Fruit fly (Drosophila melanogaster): ENCODE measurements around the gene Cpr62Bb.

The Cpr62Bb gene

dm6 chr3L:1808631-1809030 lies 26.3 kb downstream of the Cpr62Bb start (continued):
- peak; percentile 82 for TF ChIP-seq CG15514 (GFP tag; optimal IDR thresholded peaks at IDR 0.05)
- TF ChIP-seq CG11723 (GFP tag; optimal IDR thresholded peaks at IDR 0.05): no peak
- TF ChIP-seq Ada2b (GFP tag; IDR thresholded peaks at IDR 0.05): peak; percentile 94
- TF ChIP-seq pnt (GFP tag; optimal IDR thresholded peaks at IDR 0.05): peak; percentile 86
- peak; percentile 79 for TF ChIP-seq CG1792 (GFP tag; optimal IDR thresholded peaks at IDR 0.05)
- peak; percentile 92 for TF ChIP-seq Awh (GFP tag; IDR thresholded peaks at IDR 0.05)
- peak; percentile 77 for TF ChIP-seq vfl (GFP tag; optimal IDR thresholded peaks at IDR 0.05)
- peak; percentile 53 for TF ChIP-seq zen (tag; optimal IDR thresholded peaks at IDR 0.05)
- TF ChIP-seq CG12219 (GFP tag; optimal IDR thresholded peaks at IDR 0.05): peak; percentile 91
- peak; percentile 89 for TF ChIP-seq ttk (GFP tag; IDR thresholded peaks at IDR 0.05)
- TF ChIP-seq sug (tag; optimal IDR thresholded peaks at IDR 0.05): peak; percentile 70
- TF ChIP-seq stc (GFP tag; IDR thresholded peaks at IDR 0.05): peak; percentile 87
- peak; percentile 41 for TF ChIP-seq luna (GFP tag; optimal IDR thresholded peaks at IDR 0.05)
- TF ChIP-seq Hsf (GFP tag; optimal IDR thresholded peaks at IDR 0.05): peak; percentile 89
- TF ChIP-seq CG9876 (GFP tag; optimal IDR thresholded peaks at IDR 0.05): peak; percentile 77
- TF ChIP-seq CG14965 (GFP tag; optimal IDR thresholded peaks at IDR 0.05; ENCODE audit: borderline replicate concordance): peak; percentile 44
- peak; percentile 93 for TF ChIP-seq unpg (GFP tag; optimal IDR thresholded peaks at IDR 0.05)
- no peak for TF ChIP-seq fru (optimal IDR thresholded peaks at IDR 0.05)
- TF ChIP-seq CG4360 (GFP tag; IDR thresholded peaks at IDR 0.05): peak; percentile 66
- peak; percentile 86 for TF ChIP-seq CG9817 (tag; optimal IDR thresholded peaks at IDR 0.05)
- TF ChIP-seq kah (GFP tag; optimal IDR thresholded peaks at IDR 0.05): peak; percentile 57
- TF ChIP-seq zfh2 (GFP tag; optimal IDR thresholded peaks at IDR 0.05): peak; percentile 77
- TF ChIP-seq CG13123 (GFP tag; optimal IDR thresholded peaks at IDR 0.05): peak; percentile 81
- peak; percentile 64 for TF ChIP-seq CG12104 (GFP tag; optimal IDR thresholded peaks at IDR 0.05)
- peak; percentile 95 for TF ChIP-seq CG15269 (tag; optimal IDR thresholded peaks at IDR 0.05)
- TF ChIP-seq Oaz (GFP tag; IDR thresholded peaks at IDR 0.05): peak; percentile 88
- TF ChIP-seq MESR4 (GFP tag; optimal IDR thresholded peaks at IDR 0.05): peak; percentile 18
- TF ChIP-seq tin (GFP tag; optimal IDR thresholded peaks at IDR 0.05): peak; percentile 88
- peak; percentile 81 for TF ChIP-seq chn (GFP tag; optimal IDR thresholded peaks at IDR 0.05)
- TF ChIP-seq CG6791 (GFP tag; IDR thresholded peaks at IDR 0.05; ENCODE audit: partially characterized antibody): no peak
- TF ChIP-seq CG3163 (GFP tag; optimal IDR thresholded peaks at IDR 0.05): peak; percentile 67
- TF ChIP-seq CG11456 (GFP tag; IDR thresholded peaks at IDR 0.05): peak; percentile 95
- TF ChIP-seq CG12942 (GFP tag; optimal IDR thresholded peaks at IDR 0.05): peak; percentile 86
- TF ChIP-seq TFAM (GFP tag; optimal IDR thresholded peaks at IDR 0.05): peak; percentile 26
- TF ChIP-seq zen2 (GFP tag; IDR thresholded peaks at IDR 0.05; ENCODE audit: partially characterized antibody): no peak
- peak; percentile 57 for TF ChIP-seq cato (GFP tag; optimal IDR thresholded peaks at IDR 0.05; ENCODE audit: borderline replicate concordance)

- TF ChIP-seq NC2β (GFP tag; optimal IDR thresholded peaks at IDR 0.05): peak; percentile 16
- no peak for TF ChIP-seq CG4360 (GFP tag; IDR thresholded peaks at IDR 0.05)
- no peak for TF ChIP-seq slou (GFP tag; optimal IDR thresholded peaks at IDR 0.05)
- no peak for TF ChIP-seq CG6683 (GFP tag; optimal IDR thresholded peaks at IDR 0.05)
- peak; percentile 52 for TF ChIP-seq CG2712 (tag; optimal IDR thresholded peaks at IDR 0.05)
- no peak for TF ChIP-seq maf-S (GFP tag; optimal IDR thresholded peaks at IDR 0.05)
- peak in 1 of 2 experiments; percentile 52 for TF ChIP-seq crp (GFP tag; optimal IDR thresholded peaks at IDR 0.05)
- no peak for TF ChIP-seq kay (GFP tag; optimal IDR thresholded peaks at IDR 0.05)
- TF ChIP-seq CG12391 (tag; optimal IDR thresholded peaks at IDR 0.05): peak; percentile 67
- no peak for TF ChIP-seq CG15269 (tag; optimal IDR thresholded peaks at IDR 0.05)
- peak; percentile 82; the same call in 1 of the 2 replicates for TF ChIP-seq MBD-R2 (GFP tag; IDR thresholded peaks at IDR 0.05)
- no peak for TF ChIP-seq luna (GFP tag; optimal IDR thresholded peaks at IDR 0.05)
- no peak for TF ChIP-seq D19A (tag; optimal IDR thresholded peaks at IDR 0.05)
- TF ChIP-seq crc (GFP tag; optimal IDR thresholded peaks at IDR 0.05): no peak
- no peak for TF ChIP-seq CG43689 (GFP tag; IDR thresholded peaks at IDR 0.05)
- TF ChIP-seq CG7271 (tag; optimal IDR thresholded peaks at IDR 0.05): no peak
- TF ChIP-seq CG2875 (GFP tag; optimal IDR thresholded peaks at IDR 0.05): no peak
- TF ChIP-seq emc (GFP tag; optimal IDR thresholded peaks at IDR 0.05): no peak
- TF ChIP-seq tap (tag; optimal IDR thresholded peaks at IDR 0.05): no peak
- TF ChIP-seq CG10543 (GFP tag; optimal IDR thresholded peaks at IDR 0.05): no peak
Measured at dm6 chr3L:1802802-1803201, 32.2 kb downstream of the Cpr62Bb start, which contains the start of the genes JTBR and CG42676. Gene JTBR, minus strand, starts transcription at chr3L:1802856. Gene CG42676, plus strand, starts transcription at chr3L:1803107.
